Fruit fly (Drosophila melanogaster) whole organism, prepupa: ENCODE data around the gene CROT.

Experiments
- Blimp-1 ChIP-seq: fragments of 200-800 bp; sonication (Bioruptor generic); optimal IDR thresholded peaks from 3 replicates; lab custom pipeline; 2017; ENCODE audit warnings: missing biosample characterization, missing genetic modification characterization, mild to moderate bottlenecking, moderate library complexity, missing genetic modification reagents
- CG10631 ChIP-seq: fragments of 200-800 bp; sonication (Bioruptor generic); optimal IDR thresholded peaks from 2 replicates; lab custom pipeline; 2016; ENCODE audit warnings: missing biosample characterization, missing genetic modification characterization
- CG11294 ChIP-seq: fragments of 200-800 bp; sonication (Bioruptor generic); IDR thresholded peaks from 2 replicates; pipeline ENCODE4 v1.3.6; 2022; ENCODE audit warnings: missing biosample characterization, missing genetic modification characterization
- CG11762 ChIP-seq: fragments of 200-800 bp; sonication (Bioruptor generic); optimal IDR thresholded peaks from 3 replicates; lab custom pipeline; 2016; ENCODE audit warnings: missing biosample characterization, missing genetic modification characterization; ENCODE audit not compliant: insufficient read depth
- CG11902 ChIP-seq: fragments of 200-800 bp; sonication (Bioruptor generic); optimal IDR thresholded peaks from 3 replicates; lab custom pipeline; 2016; ENCODE audit warnings: missing biosample characterization, missing genetic modification characterization
- CG15336 ChIP-seq: fragments of 200-800 bp; sonication (Bioruptor generic); IDR thresholded peaks from 2 replicates; pipeline ENCODE4 v1.3.6; 2022; ENCODE audit warnings: missing biosample characterization, missing genetic modification characterization
- CG1621 ChIP-seq: fragments of 200-800 bp; sonication (Bioruptor generic); optimal IDR thresholded peaks from 3 replicates; lab custom pipeline; 2018; ENCODE audit warnings: missing biosample characterization, mild to moderate bottlenecking, missing genetic modification characterization
- CG16779 ChIP-seq: fragments of 200-800 bp; sonication (Bioruptor generic); optimal IDR thresholded peaks from 3 replicates; lab custom pipeline; 2017; ENCODE audit warnings: missing biosample characterization, mild to moderate bottlenecking, missing genetic modification characterization
- CG3032 ChIP-seq: fragments of 200-800 bp; optimal IDR thresholded peaks from 2 replicates; lab custom pipeline; 2019; ENCODE audit warnings: missing biosample characterization, mild to moderate bottlenecking, missing genetic modification characterization, moderate library complexity
- CG34406 ChIP-seq: fragments of 200-800 bp; sonication (Bioruptor generic); optimal IDR thresholded peaks from 3 replicates; lab custom pipeline; 2016; ENCODE audit warnings: missing biosample characterization, missing genetic modification characterization
- CG3919 ChIP-seq: fragments of 200-800 bp; sonication (Bioruptor generic); optimal IDR thresholded peaks from 3 replicates; lab custom pipeline; 2016; ENCODE audit warnings: missing biosample characterization, missing genetic modification characterization
- CG4318 ChIP-seq: fragments of 200-800 bp; sonication (Bioruptor generic); optimal IDR thresholded peaks from 3 replicates; lab custom pipeline; 2017; ENCODE audit warnings: missing biosample characterization, mild to moderate bottlenecking, missing genetic modification characterization
- CG6163 ChIP-seq: fragments of 200-800 bp; sonication (Bioruptor generic); IDR thresholded peaks from 3 replicates; pipeline ENCODE4 v1.3.6; 2022; ENCODE audit warnings: missing biosample characterization, missing genetic modification characterization
- CG6808 ChIP-seq: fragments of 200-800 bp; sonication (Bioruptor generic); optimal IDR thresholded peaks from 3 replicates; lab custom pipeline; 2017; ENCODE audit warnings: missing biosample characterization, missing genetic modification characterization, mild to moderate bottlenecking, moderate library complexity, missing genetic modification reagents
- CG7368 ChIP-seq: fragments of 200-800 bp; sonication (Bioruptor generic); optimal IDR thresholded peaks from 3 replicates; lab custom pipeline; 2016; ENCODE audit warnings: missing biosample characterization, missing genetic modification characterization
- CG8119 ChIP-seq: fragments of 200-800 bp; sonication (Bioruptor generic); IDR thresholded peaks from 3 replicates; pipeline ENCODE4 v1.3.6; 2022; ENCODE audit warnings: missing biosample characterization, missing genetic modification characterization
- CG8319 ChIP-seq: fragments of 200-800 bp; sonication (Bioruptor generic); optimal IDR thresholded peaks from 3 replicates; lab custom pipeline; 2016; ENCODE audit warnings: missing biosample characterization, missing genetic modification characterization
- CG8632 ChIP-seq: fragments of 200-800 bp; sonication (Bioruptor generic); optimal IDR thresholded peaks from 3 replicates; lab custom pipeline; 2016; ENCODE audit warnings: missing biosample characterization, missing genetic modification characterization
- CG9139 ChIP-seq: fragments of 200-800 bp; sonication (Bioruptor generic); optimal IDR thresholded peaks from 3 replicates; lab custom pipeline; 2017; ENCODE audit warnings: missing biosample characterization, mild to moderate bottlenecking, missing genetic modification characterization
- Eip93F ChIP-seq: fragments of 200-800 bp; sonication (Bioruptor generic); optimal IDR thresholded peaks from 2 replicates; lab custom pipeline; 2016; ENCODE audit warnings: missing biosample characterization, mild to moderate bottlenecking, missing genetic modification characterization
- Ets21C ChIP-seq: fragments of 200-800 bp; sonication (Bioruptor generic); optimal IDR thresholded peaks from 3 replicates; lab custom pipeline; 2016; ENCODE audit warnings: missing biosample characterization, missing genetic modification characterization
- Ets96B ChIP-seq: fragments of 200-800 bp; optimal IDR thresholded peaks from 2 replicates; lab custom pipeline; 2019; ENCODE audit warnings: missing biosample characterization, mild to moderate bottlenecking, missing genetic modification characterization, moderate library complexity
- Gug ChIP-seq: fragments of 200-800 bp; sonication (Bioruptor generic); IDR thresholded peaks from 2 replicates; pipeline ENCODE4 v1.3.6; 2022; ENCODE audit warnings: missing biosample characterization, missing genetic modification characterization
- Lpt ChIP-seq: fragments of 200-800 bp; sonication (Bioruptor generic); optimal IDR thresholded peaks from 3 replicates; lab custom pipeline; 2016; ENCODE audit warnings: missing biosample characterization, missing genetic modification characterization
- Met ChIP-seq: fragments of 200-800 bp; sonication (Bioruptor generic); optimal IDR thresholded peaks from 3 replicates; lab custom pipeline; 2016; ENCODE audit warnings: missing biosample characterization, missing genetic modification characterization
- OdsH ChIP-seq: fragments of 200-800 bp; sonication (Bioruptor generic); optimal IDR thresholded peaks from 3 replicates; lab custom pipeline; 2016; ENCODE audit warnings: missing biosample characterization, missing genetic modification characterization
- Smox ChIP-seq: fragments of 200-800 bp; sonication (Bioruptor generic); optimal IDR thresholded peaks from 3 replicates; lab custom pipeline; 2016; ENCODE audit warnings: missing biosample characterization, missing genetic modification characterization
- Sox102F ChIP-seq: fragments of 200-800 bp; sonication (Bioruptor generic); optimal IDR thresholded peaks from 2 replicates; lab custom pipeline; 2016; ENCODE audit warnings: missing biosample characterization, mild to moderate bottlenecking, missing genetic modification characterization
- Sox14 ChIP-seq: fragments of 200-800 bp; sonication (Bioruptor generic); optimal IDR thresholded peaks from 3 replicates; lab custom pipeline; 2016; ENCODE audit warnings: missing biosample characterization, missing genetic modification characterization
- Sox15 ChIP-seq: fragments of 200-800 bp; sonication (Bioruptor generic); optimal IDR thresholded peaks from 3 replicates; lab custom pipeline; 2016; ENCODE audit warnings: missing biosample characterization, missing genetic modification characterization
- cyc ChIP-seq: fragments of 200-800 bp; sonication (Bioruptor generic); optimal IDR thresholded peaks from 3 replicates; lab custom pipeline; 2016; ENCODE audit warnings: missing biosample characterization, missing genetic modification characterization
- esn ChIP-seq: fragments of 200-800 bp; sonication (Bioruptor generic); optimal IDR thresholded peaks from 2 replicates; lab custom pipeline; 2016; ENCODE audit warnings: missing biosample characterization, mild to moderate bottlenecking, missing genetic modification characterization, moderate library complexity
- fd59A ChIP-seq: fragments of 200-800 bp; sonication (Bioruptor generic); optimal IDR thresholded peaks from 2 replicates; lab custom pipeline; 2017; ENCODE audit warnings: missing biosample characterization, mild to moderate bottlenecking, missing genetic modification characterization, missing genetic modification reagents
- fkh ChIP-seq: fragments of 200-800 bp; sonication (Bioruptor generic); optimal IDR thresholded peaks from 3 replicates; lab custom pipeline; 2017; ENCODE audit warnings: missing biosample characterization, mild to moderate bottlenecking, missing genetic modification characterization, moderate library complexity
- lz ChIP-seq: fragments of 200-800 bp; sonication (Bioruptor generic); optimal IDR thresholded peaks from 3 replicates; lab custom pipeline; 2016; ENCODE audit warnings: missing biosample characterization, missing genetic modification characterization
- net ChIP-seq: fragments of 200-800 bp; sonication (Bioruptor generic); optimal IDR thresholded peaks from 3 replicates; lab custom pipeline; 2016; ENCODE audit warnings: missing biosample characterization, missing genetic modification characterization
- pdm3 ChIP-seq: fragments of 200-800 bp; sonication (Bioruptor generic); optimal IDR thresholded peaks from 3 replicates; lab custom pipeline; 2016; ENCODE audit warnings: missing biosample characterization, missing genetic modification characterization
- salr ChIP-seq, 2 experiments: fragments of 200-800 bp; sonication (Bioruptor generic); optimal IDR thresholded peaks; 3 replicates each; lab custom pipeline; 2016 to 2018; ENCODE audit warnings: missing biosample characterization in 2 of 2, missing genetic modification characterization in 2 of 2, mild to moderate bottlenecking in 1 of 2
- spab ChIP-seq: fragments of 200-800 bp; sonication (Bioruptor generic); optimal IDR thresholded peaks from 2 replicates; lab custom pipeline; 2017; ENCODE audit warnings: missing biosample characterization, mild to moderate bottlenecking, missing genetic modification characterization, missing genetic modification reagents
- ss ChIP-seq, 2 experiments: fragments of 200-800 bp; sonication (Bioruptor generic); optimal IDR thresholded peaks; 2 replicates in 1 of 2; 3 replicates in 1 of 2; lab custom pipeline; 2017 to 2018; ENCODE audit warnings: mild to moderate bottlenecking in 2 of 2, missing biosample characterization in 2 of 2, missing genetic modification characterization in 2 of 2, moderate library complexity in 1 of 2
- vri ChIP-seq: fragments of 200-800 bp; sonication (Bioruptor generic); optimal IDR thresholded peaks from 3 replicates; lab custom pipeline; 2016; ENCODE audit warnings: missing biosample characterization, mild to moderate bottlenecking, missing genetic modification characterization

The CROT gene

DNA sequence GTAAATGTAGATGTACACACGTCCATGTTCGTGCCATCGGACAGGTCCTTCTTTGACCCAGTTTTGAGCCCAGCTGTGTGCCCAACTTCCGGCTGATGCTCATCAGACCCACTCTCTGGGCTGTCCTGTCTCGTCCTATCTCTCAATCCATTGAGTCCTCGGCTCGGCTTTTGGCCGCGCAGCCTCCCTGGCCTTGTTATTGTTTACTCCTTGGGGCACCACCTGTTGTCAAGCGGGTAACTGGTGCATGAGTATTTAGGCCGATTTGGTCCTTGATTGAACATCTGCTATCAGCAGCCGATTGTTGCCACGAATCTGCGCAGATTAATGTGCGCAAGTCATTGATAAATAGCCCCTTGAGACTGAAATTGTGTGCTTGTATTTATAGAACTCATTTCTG, 45.2 kb downstream of the CROT start:
- no peak for TF ChIP-seq Smox
- no peak for TF ChIP-seq CG10631
- TF ChIP-seq CG8632 (GFP tag; lab: Kevin White, UChicago): no peak
- no peak for TF ChIP-seq Sox102F
- no peak for TF ChIP-seq Gug (GFP tag; lab: Robert Waterston, UW)
- TF ChIP-seq CG7368: no peak
- no peak for TF ChIP-seq Met (GFP tag; lab: Kevin White, UChicago)
- TF ChIP-seq CG8319 (GFP tag; lab: Kevin White, UChicago): no peak
- TF ChIP-seq CG34406 (GFP tag; lab: Kevin White, UChicago): no peak
- no peak for TF ChIP-seq CG8119 (GFP tag; lab: Robert Waterston, UW)
- no peak for TF ChIP-seq Sox15

dm6 chr3R:27660127-27660579, 46.4 kb downstream of the CROT start, which contains the start of gene Mlc1:
Gene Mlc1 (minus strand): TSS chr3R:27660177.
- TF ChIP-seq Sox102F (no peak), Smox (no peak), CG11762 (GFP tag; lab: Kevin White, UChicago) (no peak), CG10631 (no peak), Blimp-1 (GFP tag; lab: Kevin White, UChicago) (no peak), net (GFP tag; lab: Kevin White, UChicago) (no peak), Eip93F (GFP tag; lab: Kevin White, UChicago) (no peak), fd59A (no peak), OdsH (GFP tag; lab: Kevin White, UChicago) (no peak), CG4318 (GFP tag; lab: Kevin White, UChicago) (no peak), CG6163 (GFP tag; lab: Robert Waterston, UW) (no peak)

DNA sequence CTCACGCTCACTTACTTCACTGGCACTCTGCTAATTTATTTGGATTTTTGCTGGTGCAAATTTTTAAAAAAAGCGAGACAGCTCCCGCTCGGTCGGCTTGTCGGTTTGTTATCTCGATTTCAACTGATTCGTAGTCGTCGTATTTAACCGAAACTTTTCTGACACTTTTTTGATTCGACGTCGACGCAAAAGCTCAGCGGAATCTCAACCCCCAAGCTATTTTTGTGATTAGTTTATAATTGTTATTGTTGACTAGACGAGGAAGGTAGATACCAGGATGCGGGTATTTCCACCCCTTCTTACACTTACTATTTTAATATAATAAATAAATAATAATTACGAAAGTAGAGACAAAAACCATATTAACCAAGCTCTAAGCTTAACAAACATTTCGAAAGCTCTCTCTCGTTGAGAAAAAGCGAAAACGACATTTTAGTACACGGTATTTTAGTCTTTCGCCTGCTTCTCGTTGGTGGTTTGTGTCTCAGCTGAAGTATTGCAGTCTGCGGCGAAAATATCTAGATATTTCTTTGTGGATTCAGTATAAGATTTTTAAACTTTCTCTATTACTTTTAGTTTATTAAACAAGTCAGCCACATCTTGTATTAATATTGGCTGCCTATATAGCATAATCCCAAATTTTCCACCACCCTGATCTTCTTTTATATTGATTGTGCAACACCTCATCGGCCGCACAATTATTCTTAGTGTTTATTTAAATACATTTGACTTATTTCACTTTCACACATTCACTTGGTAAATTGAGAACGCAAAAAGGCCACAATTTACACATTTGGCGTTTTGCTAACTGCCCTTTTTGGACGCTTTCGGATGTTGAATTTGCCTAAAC, 49.6 kb downstream of the CROT start, which contains the start of gene tau:
Gene tau (minus strand): TSS at position 311 of the 850 bp plus-strand sequence.
- no peak for TF ChIP-seq esn
- TF ChIP-seq CG8319 (GFP tag; lab: Kevin White, UChicago): no peak
- TF ChIP-seq vri: no peak
- TF ChIP-seq CG11294: no peak
- TF ChIP-seq Ets96B (tag; lab: Kevin White, UChicago): no peak
- TF ChIP-seq CG16779: no peak
- no peak for TF ChIP-seq ss (GFP tag; optimal IDR thresholded peaks at IDR 0.05; lab: Kevin White, UChicago)
- no peak for TF ChIP-seq CG15336 (GFP tag; lab: Robert Waterston, UW)
- TF ChIP-seq CG34406 (GFP tag; lab: Kevin White, UChicago): no peak
- TF ChIP-seq Eip93F (GFP tag; lab: Kevin White, UChicago): no peak
- no peak for TF ChIP-seq OdsH (GFP tag; lab: Kevin White, UChicago)
- TF ChIP-seq CG10631: no peak
- TF ChIP-seq CG1621 (tag; lab: Kevin White, UChicago): no peak
- TF ChIP-seq CG8632 (GFP tag; lab: Kevin White, UChicago): no peak
- no peak for TF ChIP-seq salr (GFP tag; optimal IDR thresholded peaks at IDR 0.05; lab: Kevin White, UChicago)
- TF ChIP-seq CG6808 (GFP tag; lab: Kevin White, UChicago): no peak
- TF ChIP-seq Sox14 (GFP tag; lab: Kevin White, UChicago): no peak

dm6 chr3R:27655109-27655508, 51.4 kb downstream of the CROT start:
- TF ChIP-seq cyc (GFP tag; lab: Kevin White, UChicago): no peak
- no peak for TF ChIP-seq Sox102F
- no peak for TF ChIP-seq Met (GFP tag; lab: Kevin White, UChicago)
- TF ChIP-seq CG3919 (GFP tag; lab: Kevin White, UChicago): peak; percentile 26
- TF ChIP-seq OdsH (GFP tag; lab: Kevin White, UChicago): peak; percentile 46
- TF ChIP-seq Lpt: peak; percentile 1
- TF ChIP-seq lz (GFP tag; lab: Kevin White, UChicago): peak; percentile 10
- no peak for TF ChIP-seq esn
- TF ChIP-seq CG11902 (GFP tag; lab: Kevin White, UChicago): no peak
- TF ChIP-seq Eip93F (GFP tag; lab: Kevin White, UChicago): no peak
- no peak for TF ChIP-seq Sox15
- TF ChIP-seq Ets21C (GFP tag; lab: Kevin White, UChicago): no peak
- TF ChIP-seq CG9139: no peak
- TF ChIP-seq CG3032 (tag; lab: Kevin White, UChicago): no peak
- TF ChIP-seq pdm3 (GFP tag; lab: Kevin White, UChicago): peak; percentile 35
- TF ChIP-seq Ets96B (tag; lab: Kevin White, UChicago): peak; percentile 40
- TF ChIP-seq CG8632 (GFP tag; lab: Kevin White, UChicago): peak; percentile 10
- peak; percentile 64 for TF ChIP-seq CG15336 (GFP tag; lab: Robert Waterston, UW)
- TF ChIP-seq CG7368: no peak
- peak; percentile 2 for TF ChIP-seq Smox
- no peak for TF ChIP-seq fkh (GFP tag; lab: Kevin White, UChicago)
- TF ChIP-seq vri: no peak
- no peak for TF ChIP-seq Sox14 (GFP tag; lab: Kevin White, UChicago)
- TF ChIP-seq CG11762 (GFP tag; lab: Kevin White, UChicago): peak; percentile 11
- TF ChIP-seq spab (GFP tag; lab: Kevin White, UChicago): no peak
